Worm (Caenorhabditis elegans): ENCODE results near the gene T21B4.3.

DNA sequence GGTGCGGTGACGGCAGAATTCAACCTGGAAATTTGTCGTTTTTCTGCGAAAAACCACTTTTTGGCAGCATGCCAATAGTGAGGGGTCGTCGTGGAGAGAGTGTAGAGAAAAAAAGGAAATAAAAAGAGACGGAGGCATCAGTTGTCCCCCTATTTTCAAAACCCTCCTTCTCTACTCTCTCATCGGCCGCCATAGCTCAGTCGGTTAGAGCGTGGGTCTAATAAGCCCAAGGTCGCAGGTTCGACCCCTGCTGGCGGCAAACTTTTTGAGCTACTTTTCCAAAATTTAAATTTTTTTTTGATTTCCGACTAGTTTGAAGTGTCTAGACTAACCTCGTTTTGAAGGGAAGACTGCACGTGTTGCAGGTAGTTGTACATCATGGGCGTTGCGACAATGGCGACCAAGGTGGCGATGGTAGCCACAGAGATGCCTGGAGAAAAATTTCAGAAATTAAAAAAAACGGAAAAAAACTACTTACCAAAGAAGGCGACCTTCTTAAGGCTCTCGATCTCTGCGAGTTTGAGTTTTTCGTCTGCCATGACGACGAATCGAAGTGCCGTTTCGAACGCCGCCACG is 2.2 kb downstream of the T21B4.3 start, which contains the start of gene col-85:
- TF ChIP-seq nhr-28 (tag; optimal IDR thresholded peaks at IDR 0.05) (peak; percentile 72), nhr-237 (tag; optimal IDR thresholded peaks at IDR 0.05) (peak; percentile 45)
